Fruit fly (Drosophila melanogaster) whole organism, wandering third instar larva: ENCODE results near the gene CG5478.

Experiments used
- Abd-B ChIP-seq: fragments of >200 bp; optimal IDR thresholded peaks from 2 replicates; lab custom pipeline; 2017; ENCODE audit warnings: missing biosample characterization, missing genetic modification characterization
- CG32264 ChIP-seq: fragments of 200-800 bp; sonication (Bioruptor generic); optimal IDR thresholded peaks from 2 replicates; lab custom pipeline; 2016; ENCODE audit warnings: missing biosample characterization, missing genetic modification characterization
- CG9705 ChIP-seq: fragments of 200-800 bp; sonication (Bioruptor generic); optimal IDR thresholded peaks from 2 replicates; lab custom pipeline; 2018; ENCODE audit warnings: missing biosample characterization, mild to moderate bottlenecking, missing genetic modification characterization
- CrebA ChIP-seq: fragments of 200-800 bp; sonication (Bioruptor generic); optimal IDR thresholded peaks from 2 replicates; lab custom pipeline; 2016; ENCODE audit warnings: missing biosample characterization, mild to moderate bottlenecking, missing genetic modification characterization, borderline replicate concordance
- Dfd ChIP-seq: fragments of >200 bp; optimal IDR thresholded peaks from 2 replicates; lab custom pipeline; 2017; ENCODE audit warnings: missing biosample characterization, missing genetic modification characterization
- Dif ChIP-seq: fragments of 200-275, 200-300 bp; sonication (Bioruptor generic); optimal IDR thresholded peaks from 2 replicates; lab custom pipeline; 2018; ENCODE audit warnings: missing biosample characterization, missing genetic modification characterization; ENCODE audit not compliant: partially characterized antibody
- GATAd ChIP-seq: sonication (Bioruptor generic); optimal IDR thresholded peaks from 2 replicates; lab custom pipeline; 2016; ENCODE audit warnings: missing biosample characterization, missing genetic modification characterization
- Hnf4 ChIP-seq: fragments of 200-800 bp; sonication (Bioruptor generic); optimal IDR thresholded peaks from 2 replicates; lab custom pipeline; 2016; ENCODE audit warnings: missing biosample characterization, mild to moderate bottlenecking, missing genetic modification characterization
- Hr78 ChIP-seq: fragments of >200 bp; optimal IDR thresholded peaks from 2 replicates; lab custom pipeline; 2017; ENCODE audit warnings: missing biosample characterization, missing genetic modification characterization
- Hr83 ChIP-seq: fragments of 200-300 bp; sonication (Bioruptor generic); optimal IDR thresholded peaks from 2 replicates; lab custom pipeline; 2016; ENCODE audit warnings: missing biosample characterization, mild to moderate bottlenecking, missing genetic modification characterization, moderate library complexity; ENCODE audit not compliant: poor library complexity, severe bottlenecking
- Jra ChIP-seq: sonication (Bioruptor generic); optimal IDR thresholded peaks from 2 replicates; lab custom pipeline; 2016; ENCODE audit warnings: missing biosample characterization, missing genetic modification characterization
- Mio ChIP-seq: sonication (Bioruptor generic); optimal IDR thresholded peaks from 2 replicates; lab custom pipeline; 2016; ENCODE audit warnings: missing biosample characterization, missing genetic modification characterization
- Myc ChIP-seq: fragments of >200 bp; optimal IDR thresholded peaks from 2 replicates; lab custom pipeline; 2017
- N ChIP-seq: fragments of >200 bp; optimal IDR thresholded peaks from 2 replicates; lab custom pipeline; 2018; ENCODE audit warnings: missing biosample characterization, missing external identifiers, missing genetic modification characterization
- Rel ChIP-seq, 2 experiments: fragments of 200-800 bp; sonication (Bioruptor generic) in 1 of 2; optimal IDR thresholded peaks; 2 replicates in 1 of 2; 3 replicates in 1 of 2; lab custom pipeline; 2016 to 2019; ENCODE audit warnings: mild to moderate bottlenecking in 2 of 2, missing biosample characterization in 2 of 2, missing genetic modification characterization in 2 of 2, moderate library complexity in 1 of 2
- Sp1 ChIP-seq: fragments of 200-800 bp; sonication (Bioruptor generic); optimal IDR thresholded peaks from 3 replicates; lab custom pipeline; 2019; ENCODE audit warnings: missing biosample characterization, mild to moderate bottlenecking, missing genetic modification characterization, moderate library complexity
- Vsx2 ChIP-seq: fragments of 200-300, 225-300 bp; sonication (Bioruptor generic); optimal IDR thresholded peaks from 2 replicates; lab custom pipeline; 2018; ENCODE audit warnings: missing biosample characterization, missing genetic modification characterization; ENCODE audit not compliant: partially characterized antibody
- br ChIP-seq: fragments of 200-800 bp; sonication (Bioruptor generic); optimal IDR thresholded peaks from 2 replicates; lab custom pipeline; 2016; ENCODE audit warnings: missing biosample characterization, missing genetic modification characterization
- brk ChIP-seq: fragments of 200-800 bp; sonication (Bioruptor generic); optimal IDR thresholded peaks from 2 replicates; lab custom pipeline; 2016; ENCODE audit warnings: missing biosample characterization, mild to moderate bottlenecking, missing genetic modification characterization
- dmrt93B ChIP-seq: fragments of 200-800 bp; sonication (Bioruptor generic); optimal IDR thresholded peaks from 2 replicates; lab custom pipeline; 2018; ENCODE audit warnings: missing biosample characterization, mild to moderate bottlenecking, missing genetic modification characterization
- ey ChIP-seq: fragments of 200-800 bp; sonication (Bioruptor generic); optimal IDR thresholded peaks from 2 replicates; lab custom pipeline; 2016; ENCODE audit warnings: missing biosample characterization, missing genetic modification characterization
- foxo ChIP-seq, 2 experiments: fragments of 200-800 bp; sonication (Bioruptor generic); optimal IDR thresholded peaks; 2 replicates in 1 of 2; 3 replicates in 1 of 2; lab custom pipeline; 2016 to 2017; ENCODE audit warnings: missing biosample characterization in 2 of 2, missing genetic modification characterization in 2 of 2
- jim ChIP-seq: fragments of 175-275, 200-325 bp; sonication (Bioruptor generic); optimal IDR thresholded peaks from 2 replicates; lab custom pipeline; 2016; ENCODE audit warnings: missing biosample characterization, mild to moderate bottlenecking, missing genetic modification characterization
- lola ChIP-seq: fragments of >200 bp; optimal IDR thresholded peaks from 2 replicates; lab custom pipeline; 2017; ENCODE audit warnings: missing biosample characterization, missing genetic modification characterization
- pan ChIP-seq: fragments of >200 bp; optimal IDR thresholded peaks from 2 replicates; lab custom pipeline; 2017
- psq ChIP-seq: fragments of 200-800 bp; sonication (Bioruptor generic); optimal IDR thresholded peaks from 3 replicates; lab custom pipeline; 2017; ENCODE audit warnings: missing biosample characterization, mild to moderate bottlenecking, missing genetic modification characterization, moderate library complexity
- rgr ChIP-seq: fragments of 200-800 bp; sonication (Bioruptor generic); optimal IDR thresholded peaks from 3 replicates; lab custom pipeline; 2016; ENCODE audit warnings: missing biosample characterization, mild to moderate bottlenecking, missing genetic modification characterization
- sage ChIP-seq: fragments of 200-800 bp; sonication (Bioruptor generic); optimal IDR thresholded peaks from 2 replicates; lab custom pipeline; 2016; ENCODE audit warnings: missing biosample characterization, mild to moderate bottlenecking, missing genetic modification characterization
- tai ChIP-seq: sonication (Bioruptor generic); optimal IDR thresholded peaks from 2 replicates; lab custom pipeline; 2016; ENCODE audit warnings: missing biosample characterization, missing genetic modification characterization
- usp ChIP-seq: fragments of >200 bp; optimal IDR thresholded peaks from 2 replicates; lab custom pipeline; 2017; ENCODE audit warnings: missing biosample characterization, missing genetic modification characterization

Gene CG5478

DNA sequence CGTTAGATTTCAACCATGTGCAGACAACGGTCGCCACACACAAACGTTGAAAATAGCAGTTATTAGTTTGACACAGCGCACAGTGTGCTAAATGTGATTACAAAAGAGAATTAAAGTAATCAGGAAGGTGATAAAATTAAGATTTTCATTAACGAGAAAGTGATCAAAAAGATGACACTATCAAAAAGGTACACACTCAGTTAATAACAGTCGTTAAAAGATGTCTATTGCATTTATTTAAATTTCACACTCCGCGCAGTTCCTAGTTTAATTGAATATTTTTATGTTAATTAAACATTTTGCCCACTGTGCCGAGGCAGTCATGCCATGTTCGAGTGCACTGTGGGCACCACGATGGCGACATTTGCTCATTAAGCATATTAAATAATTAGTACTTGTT lies 6.4 kb downstream of the CG5478 start:
- TF ChIP-seq usp (no peak), sage (GFP tag; lab: Kevin White, UChicago) (no peak), Dif (GFP tag; lab: Kevin White, UChicago) (no peak), Hr78 (no peak), rgr (no peak)

DNA sequence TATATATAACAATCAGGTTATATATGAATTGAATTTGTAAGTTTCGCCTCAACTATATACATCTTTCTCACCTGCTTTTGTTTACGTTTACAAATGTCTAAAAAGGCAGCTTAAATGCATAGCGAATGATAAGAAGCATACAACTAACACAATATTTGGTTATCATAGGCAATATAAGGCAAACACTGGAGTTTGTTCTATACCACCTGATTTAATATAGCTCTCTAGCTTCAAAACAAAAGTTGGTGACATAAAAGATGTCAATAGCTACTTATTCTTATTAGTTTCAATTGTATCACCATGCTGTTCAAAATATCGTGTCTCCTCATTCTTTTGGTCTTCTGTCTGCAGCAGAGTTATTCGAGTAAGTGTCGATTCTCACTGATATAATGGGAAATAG lies 7.6 kb downstream of the CG5478 start:
- TF ChIP-seq rgr (no peak), psq (GFP tag; lab: Kevin White, UChicago) (no peak), GATAd (GFP tag; lab: Kevin White, UChicago) (no peak), Vsx2 (GFP tag; lab: Kevin White, UChicago) (no peak), Hnf4 (GFP tag; lab: Kevin White, UChicago) (no peak), N (GFP tag; lab: Kevin White, UChicago) (no peak), sage (GFP tag; lab: Kevin White, UChicago) (no peak), Abd-B (GFP tag; lab: Kevin White, UChicago) (no peak), usp (no peak), Jra (no peak), Myc (lab: Kevin White, UChicago) (no peak), Dfd (GFP tag; lab: Kevin White, UChicago) (no peak), foxo (GFP tag; optimal IDR thresholded peaks at IDR 0.05; lab: Kevin White, UChicago) (no peak)

- TF ChIP-seq ey (GFP tag; lab: Kevin White, UChicago): no peak
- no peak for TF ChIP-seq dmrt93B (GFP tag; lab: Kevin White, UChicago)
- TF ChIP-seq jim (GFP tag; lab: Kevin White, UChicago): no peak
- no peak for TF ChIP-seq tai (GFP tag; lab: Kevin White, UChicago)
- TF ChIP-seq Hnf4 (GFP tag; lab: Kevin White, UChicago): no peak
- TF ChIP-seq CG32264: no peak
- TF ChIP-seq Myc (lab: Kevin White, UChicago): no peak
These were observed 8.2 kb downstream of the CG5478 start, which contains the start of gene CG34276 for dm6 chr3R:15925329-15925728. Gene CG34276 (plus strand): TSS chr3R:15925629.

DNA sequence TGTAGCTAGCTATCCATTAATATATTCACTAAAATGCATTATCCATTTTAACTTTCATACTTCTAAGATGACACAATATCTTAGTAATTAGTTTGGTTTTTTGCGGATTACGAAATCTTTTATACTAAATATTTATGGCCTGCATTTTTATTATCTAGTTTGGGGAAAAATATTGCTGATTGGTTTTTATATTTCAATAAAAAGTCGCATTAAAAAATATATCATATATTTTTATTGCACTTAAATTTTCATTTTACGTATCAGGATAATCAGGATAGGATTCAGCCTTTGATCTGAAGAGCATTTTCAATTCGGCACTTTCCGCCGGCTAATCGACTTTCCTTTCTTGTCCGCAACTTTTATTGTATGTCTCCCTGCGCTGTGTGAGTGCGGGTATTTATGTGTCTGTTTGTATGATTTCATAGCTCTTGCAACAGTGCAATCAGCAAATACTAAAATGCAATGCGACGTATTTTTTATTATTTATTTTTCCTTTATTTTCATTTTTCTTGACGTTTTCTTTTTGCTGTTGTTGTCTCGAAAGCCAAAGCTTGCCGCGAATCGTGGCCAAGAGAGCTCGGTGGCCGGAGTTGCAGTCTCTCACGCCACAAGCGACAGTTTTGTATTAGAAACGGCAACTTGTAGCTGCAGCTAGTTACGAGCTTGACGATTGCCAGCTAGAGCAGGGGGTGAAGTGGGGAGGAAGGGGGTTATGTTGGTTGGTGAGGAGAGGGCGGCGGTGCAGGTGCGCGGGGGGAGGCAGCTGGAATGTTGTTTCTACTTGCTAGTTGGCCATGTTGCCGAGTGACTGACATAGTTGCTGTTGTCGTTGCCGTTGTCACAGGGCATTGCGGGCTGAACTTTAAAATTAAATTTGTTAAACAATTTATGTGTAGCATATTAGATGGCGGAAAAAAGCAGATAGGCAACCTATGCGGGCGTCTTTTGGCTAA lies 10.6 kb downstream of the CG5478 start:
- TF ChIP-seq Myc (lab: Kevin White, UChicago) (no peak), sage (GFP tag; lab: Kevin White, UChicago) (no peak), CrebA (GFP tag; lab: Kevin White, UChicago) (no peak), CG9705 (no peak), pan (lab: Kevin White, UChicago) (no peak), CG32264 (no peak)
- TF ChIP-seq, all 38 proteins: peak for 0

- TF ChIP-seq Mio (GFP tag; lab: Kevin White, UChicago) (no peak), Sp1 (GFP tag; lab: Kevin White, UChicago) (no peak), brk (no peak), Vsx2 (GFP tag; lab: Kevin White, UChicago) (no peak), jim (GFP tag; lab: Kevin White, UChicago) (no peak), CG9705 (no peak), Jra (no peak), usp (no peak), pan (lab: Kevin White, UChicago) (no peak), foxo (GFP tag; optimal IDR thresholded peaks at IDR 0.05; lab: Kevin White, UChicago) (no peak), lola (no peak), GATAd (GFP tag; lab: Kevin White, UChicago) (no peak), sage (GFP tag; lab: Kevin White, UChicago) (no peak), Rel (GFP tag; optimal IDR thresholded peaks at IDR 0.05; lab: Kevin White, UChicago) (no peak), Rel (tag; optimal IDR thresholded peaks at IDR 0.05; lab: Kevin White, UChicago) (no peak), dmrt93B (GFP tag; lab: Kevin White, UChicago) (no peak), br (no peak), Hr83 (GFP tag; lab: Kevin White, UChicago) (no peak), tai (GFP tag; lab: Kevin White, UChicago) (no peak)
- TF ChIP-seq, all 38 proteins: peak for 0
These were observed 11.8 kb downstream of the CG5478 start for dm6 chr3R:15921747-15922146.
